Worm (Caenorhabditis elegans) whole organism, L4 larva: ENCODE data around the gene kin-20.

Experiments used
- F49E8.2 ChIP-seq: sonication (generic microtip); optimal IDR thresholded peaks from 2 replicates; lab custom pipeline; 2016; ENCODE audit warnings: missing compliant biosample characterization, mild to moderate bottlenecking, missing genetic modification characterization, borderline replicate concordance
- T20F7.1 ChIP-seq: fragments of 200-800 bp; sonication (Bioruptor generic); optimal IDR thresholded peaks from 2 replicates; lab custom pipeline; 2018; ENCODE audit warnings: mild to moderate bottlenecking, missing genetic modification characterization, missing compliant biosample characterization
- aha-1 ChIP-seq: fragments of 150-350 bp; peaks from one replicate; lab custom pipeline; 2014; ENCODE audit warnings: missing biosample characterization, missing genetic modification characterization
- ctbp-1 ChIP-seq: fragments of 200-800 bp; sonication (Bioruptor generic); IDR thresholded peaks from 2 replicates; pipeline ENCODE4 v1.3.6; 2022; ENCODE audit warnings: missing genetic modification reagents, missing genetic modification characterization, missing compliant biosample characterization
- daf-16 ChIP-seq, 3 experiments: sonication (generic microtip); optimal IDR thresholded peaks; 2 replicates each; lab custom pipeline; 2016 to 2017; ENCODE audit warnings: missing genetic modification characterization in 3 of 3, missing genetic modification reagents in 3 of 3, mild to moderate bottlenecking in 2 of 3, missing compliant biosample characterization in 2 of 3, missing biosample characterization in 1 of 3, moderate library complexity in 1 of 3
- dpl-1 ChIP-seq: fragments of 150-350 bp; optimal IDR thresholded peaks from 2 replicates; lab custom pipeline; 2014; ENCODE audit warnings: missing biosample characterization, missing genetic modification reagents, missing genetic modification characterization
- duxl-1 ChIP-seq: sonication (generic microtip); optimal IDR thresholded peaks from 2 replicates; lab custom pipeline; 2016; ENCODE audit warnings: mild to moderate bottlenecking, missing genetic modification characterization, moderate library complexity, missing compliant biosample characterization; ENCODE audit not compliant: poor library complexity
- hif-1 ChIP-seq, 2 experiments: sonication (generic microtip); optimal IDR thresholded peaks; 2 replicates each; lab custom pipeline; 2016 to 2017; ENCODE audit warnings: missing compliant biosample characterization in 2 of 2, missing genetic modification characterization in 2 of 2, missing genetic modification reagents in 2 of 2, missing genotype in 2 of 2, mild to moderate bottlenecking in 1 of 2
- hlh-11 ChIP-seq: fragments of 200-800 bp; sonication (Bioruptor generic); optimal IDR thresholded peaks from 2 replicates; lab custom pipeline; 2018; ENCODE audit warnings: mild to moderate bottlenecking, missing genetic modification characterization, missing compliant biosample characterization
- hlh-30 ChIP-seq: sonication (generic microtip); optimal IDR thresholded peaks from 2 replicates; lab custom pipeline; 2017; ENCODE audit warnings: antibody characterized with exemption, mild to moderate bottlenecking, missing genetic modification characterization, missing compliant biosample characterization; ENCODE audit not compliant: insufficient read depth
- lin-29 ChIP-seq: fragments of 200-800 bp; sonication (Bioruptor generic); IDR thresholded peaks from 2 replicates; pipeline ENCODE4 v1.3.6; 2022; ENCODE audit warnings: missing genetic modification reagents, missing genetic modification characterization, missing compliant biosample characterization
- madf-9 ChIP-seq: fragments of 200-800 bp; sonication (Bioruptor generic); conservative IDR thresholded peaks from 2 replicates; pipeline ENCODE4 v1.3.6; 2022; ENCODE audit warnings: missing genetic modification reagents, missing genetic modification characterization, missing compliant biosample characterization
- mdl-1 ChIP-seq, 2 experiments: fragments of 150-350 bp in 1 of 2; sonication (generic microtip) in 1 of 2; optimal IDR thresholded peaks; 2 replicates each; lab custom pipeline; 2014 to 2017; ENCODE audit warnings: missing biosample characterization in 2 of 2, missing genetic modification characterization in 2 of 2
- mes-2 ChIP-seq: sonication (generic microtip); optimal IDR thresholded peaks from 2 replicates; lab custom pipeline; 2016; ENCODE audit warnings: missing genotype, mild to moderate bottlenecking, missing genetic modification characterization, missing compliant biosample characterization; ENCODE audit not compliant: poor library complexity, severe bottlenecking
- nhr-10 ChIP-seq: fragments of 150-350 bp; optimal IDR thresholded peaks from 2 replicates; lab custom pipeline; 2014; ENCODE audit warnings: missing biosample characterization, missing genetic modification characterization
- nhr-102 ChIP-seq: sonication (generic microtip); optimal IDR thresholded peaks from 2 replicates; lab custom pipeline; 2016; ENCODE audit warnings: mild to moderate bottlenecking, missing genetic modification characterization, moderate library complexity, missing compliant biosample characterization
- nhr-25 ChIP-seq: sonication (generic microtip); optimal IDR thresholded peaks from 2 replicates; lab custom pipeline; 2017; ENCODE audit warnings: missing genetic modification characterization, mild to moderate bottlenecking, missing compliant biosample characterization, antibody characterized with exemption, moderate library complexity, borderline replicate concordance; ENCODE audit not compliant: insufficient read depth
- nhr-28 ChIP-seq: fragments of 150-350 bp; optimal IDR thresholded peaks from 2 replicates; lab custom pipeline; 2014; ENCODE audit warnings: missing biosample characterization, missing genetic modification characterization
- nhr-41 ChIP-seq: fragments of 200-800 bp; sonication (Bioruptor generic); IDR thresholded peaks from 2 replicates; pipeline ENCODE4 v1.3.6; 2022; ENCODE audit warnings: missing genetic modification reagents, missing genetic modification characterization, missing compliant biosample characterization
- nhr-6 ChIP-seq: fragments of 150-350 bp; optimal IDR thresholded peaks from 2 replicates; lab custom pipeline; 2014; ENCODE audit warnings: missing biosample characterization, missing genetic modification characterization
- pha-4 ChIP-seq, 2 experiments: fragments of 150-350 bp in 1 of 2; fragments of 200-800 bp in 1 of 2; sonication (Bioruptor generic) in 1 of 2; IDR thresholded peaks in 1 of 2; optimal IDR thresholded peaks in 1 of 2; 2 replicates each; pipeline versions ENCODE4 v1.3.6 to Lab custom; 2014 to 2022; ENCODE audit warnings: missing genetic modification characterization in 2 of 2, missing genetic modification reagents in 2 of 2, missing biosample characterization in 1 of 2, missing compliant biosample characterization in 1 of 2
- pqm-1 ChIP-seq: sonication (generic microtip); optimal IDR thresholded peaks from 2 replicates; lab custom pipeline; 2017; ENCODE audit warnings: missing biosample characterization, missing genetic modification characterization
- rbr-2 ChIP-seq: sonication (generic microtip); optimal IDR thresholded peaks from 2 replicates; lab custom pipeline; 2016; ENCODE audit warnings: missing genotype, missing genetic modification characterization, missing compliant biosample characterization
- saeg-2 ChIP-seq: fragments of 200-800 bp; sonication (Bioruptor generic); IDR thresholded peaks from 2 replicates; pipeline ENCODE4 v1.3.6; 2022; ENCODE audit warnings: missing genetic modification reagents, missing genetic modification characterization, missing compliant biosample characterization
- set-16 ChIP-seq: fragments of 200-800 bp; sonication (Bioruptor generic); IDR thresholded peaks from 2 replicates; pipeline ENCODE4 v1.3.6; 2022; ENCODE audit warnings: missing genetic modification reagents, missing genetic modification characterization, missing compliant biosample characterization
- snpc-1.2 ChIP-seq: fragments of 200-800 bp; sonication (Bioruptor generic); IDR thresholded peaks from 2 replicates; pipeline ENCODE4 v1.3.6; 2022; ENCODE audit warnings: missing genetic modification reagents, missing genetic modification characterization, missing compliant biosample characterization
- unc-62 ChIP-seq, 3 experiments: fragments of 150-350 bp in 1 of 3; sonication (generic microtip); optimal IDR thresholded peaks in 2 of 3; peaks in 1 of 3; 1 replicate in 1 of 3; 2 replicates in 2 of 3; lab custom pipeline; 2014 to 2017; ENCODE audit warnings: missing biosample characterization in 3 of 3, missing genetic modification characterization in 3 of 3, missing genetic modification reagents in 3 of 3, missing genotype in 1 of 3
- zag-1 ChIP-seq: fragments of 150-350 bp; optimal IDR thresholded peaks from 2 replicates; lab custom pipeline; 2014; ENCODE audit warnings: missing biosample characterization, missing genetic modification characterization

The kin-20 gene

ce11 chrX:15264593-15264992, 13.0 kb downstream of the kin-20 start (continued):
- peak; percentile 37 for TF ChIP-seq aha-1 (tag; lab: Kevin White, UChicago)

ce11 chrX:15264149-15264548, 13.4 kb downstream of the kin-20 start:
- no peak for TF ChIP-seq ctbp-1 (GFP tag; lab: Robert Waterston, UW)
- no peak for TF ChIP-seq snpc-1.2 (GFP tag; lab: Robert Waterston, UW)
- no peak for TF ChIP-seq hlh-11 (tag; lab: Kevin White, UChicago)

- TF ChIP-seq mdl-1 (tag; optimal IDR thresholded peaks at IDR 0.05; lab: Kevin White, UChicago) (no peak), unc-62 (GFP tag; optimal IDR thresholded peaks at IDR 0.05 in 1 of 2; lab: Kevin White, UChicago) (peak in 1 of 2 experiments; percentile 91), unc-62 (tag; optimal IDR thresholded peaks at IDR 0.05; lab: Kevin White, UChicago) (no peak)
Measured at ce11 chrX:15262875-15263274, 14.7 kb downstream of the kin-20 start.

ce11 chrX:15262423-15262822, 15.1 kb downstream of the kin-20 start, which contains the start of gene F46F2.5:
TSS of gene F46F2.5 (plus strand) at chrX:15262723.
- TF ChIP-seq pqm-1 (no peak), duxl-1 (no peak), nhr-41 (GFP tag; lab: Robert Waterston, UW) (no peak), saeg-2 (GFP tag; lab: Robert Waterston, UW) (no peak), nhr-10 (tag; lab: Kevin White, UChicago) (no peak)
- TF ChIP-seq, all 104 proteins: peak for 0

ce11 chrX:15259947-15260687, 17.4 kb downstream of the kin-20 start, which contains the start of gene F46F2.3:
TSS of gene F46F2.3 (minus strand) at chrX:15260287.
- TF ChIP-seq F49E8.2 (no peak), nhr-41 (GFP tag; lab: Robert Waterston, UW) (no peak), set-16 (peak; percentile 71), nhr-25 (tag; lab: Kevin White, UChicago) (peak; percentile 31)
- TF ChIP-seq, all 104 proteins: peak for 2

ce11 chrX:15246595-15246994, 31.0 kb downstream of the kin-20 start:
- TF ChIP-seq aha-1 (tag; lab: Kevin White, UChicago) (peak; percentile 71), hlh-30 (tag; lab: Kevin White, UChicago) (peak; percentile 35), nhr-25 (tag; lab: Kevin White, UChicago) (peak; percentile 60), pha-4 (GFP tag; IDR thresholded peaks at IDR 0.05; lab: Robert Waterston, UW) (no peak), pha-4 (tag; optimal IDR thresholded peaks at IDR 0.05; lab: Kevin White, UChicago) (peak; percentile 65), dpl-1 (GFP tag; lab: Kevin White, UChicago) (peak; percentile 26), nhr-102 (tag; lab: Kevin White, UChicago) (no peak), hlh-11 (tag; lab: Kevin White, UChicago) (peak; percentile 65), daf-16 (GFP tag; optimal IDR thresholded peaks at IDR 0.05; lab: Kevin White, UChicago) (no peak), daf-16 (tag; optimal IDR thresholded peaks at IDR 0.05; lab: Kevin White, UChicago) (peak; percentile 65), rbr-2 (tag; lab: Kevin White, UChicago) (no peak), lin-29 (GFP tag; lab: Robert Waterston, UW) (peak; percentile 51; the same call in 1 of the 2 replicates), madf-9 (GFP tag; lab: Robert Waterston, UW) (no peak), F49E8.2 (no peak), T20F7.1 (GFP tag; lab: Kevin White, UChicago) (no peak), nhr-6 (peak; percentile 60), mes-2 (tag; lab: Kevin White, UChicago) (peak; percentile 24), nhr-28 (tag; lab: Kevin White, UChicago) (peak; percentile 54), hif-1 (tag; optimal IDR thresholded peaks at IDR 0.05; lab: Kevin White, UChicago) (no peak), zag-1 (tag; lab: Kevin White, UChicago) (no peak)
